Worm (Caenorhabditis elegans): Measurements from ENCODE around the gene pudl-1.

pudl-1 gene

ce11 chrIV:2825460-2826103 lies 7.1 kb upstream of the pudl-1 start (continued):
- no peak for TF ChIP-seq tbx-9 (tag; optimal IDR thresholded peaks at IDR 0.05; ENCODE audit: borderline replicate concordance)
- TF ChIP-seq snpc-1.1 (tag; optimal IDR thresholded peaks at IDR 0.05; ENCODE audit: insufficient read depth), result peak; percentile 94
- no peak for TF ChIP-seq lin-40 (tag; optimal IDR thresholded peaks at IDR 0.05)
- no peak for TF ChIP-seq dpl-1 (GFP tag; optimal IDR thresholded peaks at IDR 0.05)
- no peak for TF ChIP-seq ztf-6 (GFP tag; IDR thresholded peaks at IDR 0.05)
- no peak for TF ChIP-seq somi-1 (GFP tag; optimal IDR thresholded peaks at IDR 0.05)
- no peak for TF ChIP-seq mel-28 (tag; optimal IDR thresholded peaks at IDR 0.05; ENCODE audit: borderline replicate concordance)
- no peak for TF ChIP-seq attf-6 (GFP tag; IDR thresholded peaks at IDR 0.05)
- no peak for TF ChIP-seq pbrm-1 (GFP tag; IDR thresholded peaks at IDR 0.05)
- no peak for TF ChIP-seq nfyb-1 (GFP tag; IDR thresholded peaks at IDR 0.05)
- no peak for TF ChIP-seq hlh-12 (tag; optimal IDR thresholded peaks at IDR 0.05)
- TF ChIP-seq cebp-2 (GFP tag; IDR thresholded peaks at IDR 0.05), result no peak
- no peak for TF ChIP-seq Y67H2A.10 (GFP tag; conservative IDR thresholded peaks at IDR 0.05)
- TF ChIP-seq Y53F4B.3 (GFP tag; IDR thresholded peaks at IDR 0.05), result no peak
- peak; percentile 37 for TF ChIP-seq tbp1 (GFP tag; optimal IDR thresholded peaks at IDR 0.05)
- no peak for TF ChIP-seq ceh-40 (GFP tag; IDR thresholded peaks at IDR 0.05)
- TF ChIP-seq snpc-3.4 (tag; optimal IDR thresholded peaks at IDR 0.05), result peak; percentile 76
- no peak for TF ChIP-seq Y95B8A.8 (GFP tag; IDR thresholded peaks at IDR 0.05)
- TF ChIP-seq ama-1 (optimal IDR thresholded peaks at IDR 0.05), result no peak
- no peak for TF ChIP-seq ama-1 (GFP tag; optimal IDR thresholded peaks at IDR 0.05)
- TF ChIP-seq zim-3 (tag; optimal IDR thresholded peaks at IDR 0.05), result no peak
- TF ChIP-seq T07F8.4 (tag; optimal IDR thresholded peaks at IDR 0.05), result no peak
- TF ChIP-seq F57C9.4 (tag; optimal IDR thresholded peaks at IDR 0.05), result no peak
- TF ChIP-seq F23B12.7 (tag; optimal IDR thresholded peaks at IDR 0.05; ENCODE audit: insufficient read depth), result no peak
- TF ChIP-seq Y53G8AR.9 (GFP tag; conservative IDR thresholded peaks at IDR 0.05), result no peak
- TF ChIP-seq ets-4 (GFP tag; optimal IDR thresholded peaks at IDR 0.05), result no peak

DNA sequence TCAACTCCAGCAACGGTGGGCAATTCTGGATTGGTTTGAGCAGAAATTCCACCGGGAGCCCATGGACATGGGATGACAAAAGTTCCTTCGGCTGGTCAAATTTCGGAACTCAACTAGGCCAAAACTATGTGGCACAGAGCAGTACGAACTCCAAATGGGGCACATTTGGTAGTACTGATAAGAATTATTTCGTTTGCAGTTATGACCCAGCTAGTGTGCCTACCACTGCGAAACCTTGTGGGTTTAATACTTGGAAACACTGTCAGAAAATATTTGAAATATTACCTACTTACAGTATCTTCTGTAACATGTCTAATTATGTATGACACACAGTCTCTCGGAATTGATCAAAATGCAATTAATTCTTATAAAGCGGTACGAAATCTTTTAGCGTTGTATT lies 6.4 kb upstream of the pudl-1 start:
- TF ChIP-seq nhr-80 (tag; optimal IDR thresholded peaks at IDR 0.05) (peak; percentile 58), mes-4 (tag; optimal IDR thresholded peaks at IDR 0.05) (no peak)

ce11 chrIV:2834516-2834915 lies 1.8 kb downstream of the pudl-1 start, which contains the start of gene pudl-2:
pudl-2 (plus strand) TSS chrIV:2834816.
- TF ChIP-seq tbp1 (GFP tag; optimal IDR thresholded peaks at IDR 0.05) (no peak), madf-8 (GFP tag; conservative IDR thresholded peaks at IDR 0.05) (no peak), ceh-40 (GFP tag; IDR thresholded peaks at IDR 0.05) (no peak), rec-8 (tag; optimal IDR thresholded peaks at IDR 0.05) (no peak), sea-2 (GFP tag; IDR thresholded peaks at IDR 0.05) (no peak), F55B11.4 (tag; optimal IDR thresholded peaks at IDR 0.05; ENCODE audit: borderline replicate concordance, insufficient read depth) (no peak), rpc-1 (optimal IDR thresholded peaks at IDR 0.05) (no peak), rpc-1 (tag; optimal IDR thresholded peaks at IDR 0.05) (no peak), ZK185.1 (tag; optimal IDR thresholded peaks at IDR 0.05; ENCODE audit: poor library complexity, severe bottlenecking) (no peak), B0261.1 (tag; optimal IDR thresholded peaks at IDR 0.05) (no peak), madf-6 (GFP tag; IDR thresholded peaks at IDR 0.05) (no peak), F23B12.7 (tag; optimal IDR thresholded peaks at IDR 0.05; ENCODE audit: insufficient read depth) (no peak), dox-1 (GFP tag; IDR thresholded peaks at IDR 0.05) (no peak), lin-35 (GFP tag; optimal IDR thresholded peaks at IDR 0.05) (no peak), nfya-2 (GFP tag; IDR thresholded peaks at IDR 0.05) (no peak), Y67H2A.10 (GFP tag; conservative IDR thresholded peaks at IDR 0.05) (no peak), F52B5.7 (tag; optimal IDR thresholded peaks at IDR 0.05) (no peak), nhr-90 (tag; optimal IDR thresholded peaks at IDR 0.05) (no peak), mcd-1 (GFP tag; IDR thresholded peaks at IDR 0.05) (no peak), nhr-120 (GFP tag; IDR thresholded peaks at IDR 0.05) (no peak), dpff-1 (tag; optimal IDR thresholded peaks at IDR 0.05) (no peak)
